Worm (Caenorhabditis elegans) whole organism, L4 larva: ENCODE data around the gene spe-45.

Experiments
- F49E8.2 ChIP-seq: sonication (generic microtip); optimal IDR thresholded peaks from 2 replicates; lab custom pipeline; 2016; ENCODE audit warnings: missing compliant biosample characterization, mild to moderate bottlenecking, missing genetic modification characterization, borderline replicate concordance
- R02D3.7 ChIP-seq: fragments of 150-350 bp; sonication (generic microtip); optimal IDR thresholded peaks from 3 replicates; lab custom pipeline; 2014; ENCODE audit warnings: missing biosample characterization, missing genetic modification characterization
- T26A8.4 ChIP-seq: fragments of 200-800 bp; sonication (Bioruptor generic); IDR thresholded peaks from 2 replicates; pipeline ENCODE4 v1.3.6; 2022; ENCODE audit warnings: missing genetic modification characterization, missing compliant biosample characterization
- Y48G9A.11 ChIP-seq: fragments of 200-800 bp; sonication (Bioruptor generic); IDR thresholded peaks from 2 replicates; pipeline ENCODE4 v1.3.6; 2022; ENCODE audit warnings: missing genetic modification reagents, missing genetic modification characterization, missing compliant biosample characterization
- ZK337.2 ChIP-seq: fragments of 200-800 bp; sonication (Bioruptor generic); IDR thresholded peaks from 2 replicates; pipeline ENCODE4 v1.3.6; 2022; ENCODE audit warnings: missing genetic modification reagents, missing genetic modification characterization, missing compliant biosample characterization
- ceh-82 ChIP-seq: sonication (generic microtip); optimal IDR thresholded peaks from 2 replicates; lab custom pipeline; 2017; ENCODE audit warnings: missing biosample characterization, missing genetic modification characterization
- ctbp-1 ChIP-seq: fragments of 200-800 bp; sonication (Bioruptor generic); IDR thresholded peaks from 2 replicates; pipeline ENCODE4 v1.3.6; 2022; ENCODE audit warnings: missing genetic modification reagents, missing genetic modification characterization, missing compliant biosample characterization
- daf-16 ChIP-seq, 3 experiments: sonication (generic microtip); optimal IDR thresholded peaks; 2 replicates each; lab custom pipeline; 2016 to 2017; ENCODE audit warnings: missing genetic modification characterization in 3 of 3, missing genetic modification reagents in 3 of 3, mild to moderate bottlenecking in 2 of 3, missing compliant biosample characterization in 2 of 3, missing biosample characterization in 1 of 3, moderate library complexity in 1 of 3
- dve-1 ChIP-seq: sonication (generic microtip); optimal IDR thresholded peaks from 2 replicates; lab custom pipeline; 2017; ENCODE audit warnings: antibody characterized with exemption, mild to moderate bottlenecking, missing genetic modification characterization, missing compliant biosample characterization; ENCODE audit not compliant: insufficient read depth
- fos-1 ChIP-seq: fragments of 150-350 bp; optimal IDR thresholded peaks from 2 replicates; lab custom pipeline; 2014; ENCODE audit warnings: missing biosample characterization, missing genetic modification characterization
- hlh-11 ChIP-seq: fragments of 200-800 bp; sonication (Bioruptor generic); optimal IDR thresholded peaks from 2 replicates; lab custom pipeline; 2018; ENCODE audit warnings: mild to moderate bottlenecking, missing genetic modification characterization, missing compliant biosample characterization
- hlh-30 ChIP-seq: sonication (generic microtip); optimal IDR thresholded peaks from 2 replicates; lab custom pipeline; 2017; ENCODE audit warnings: antibody characterized with exemption, mild to moderate bottlenecking, missing genetic modification characterization, missing compliant biosample characterization; ENCODE audit not compliant: insufficient read depth
- hmg-1.1 ChIP-seq: fragments of 200-800 bp; sonication (Bioruptor generic); IDR thresholded peaks from 2 replicates; pipeline ENCODE4 v1.3.6; 2022; ENCODE audit warnings: missing genetic modification reagents, missing genetic modification characterization, missing compliant biosample characterization
- jun-1 ChIP-seq: fragments of 150-350 bp; optimal IDR thresholded peaks from 2 replicates; lab custom pipeline; 2014; ENCODE audit warnings: missing biosample characterization, missing genetic modification reagents, missing genetic modification characterization
- lin-1 ChIP-seq: fragments of 200-800 bp; sonication (Bioruptor generic); IDR thresholded peaks from 2 replicates; pipeline ENCODE4 v1.3.6; 2022; ENCODE audit warnings: missing genetic modification reagents, missing genetic modification characterization, missing compliant biosample characterization
- lin-13 ChIP-seq: fragments of 150-350 bp; optimal IDR thresholded peaks from 2 replicates; lab custom pipeline; 2014; ENCODE audit warnings: missing biosample characterization, missing genetic modification reagents, missing genetic modification characterization
- lin-15B ChIP-seq: fragments of 150-350 bp; sonication (generic microtip); optimal IDR thresholded peaks from 3 replicates; lab custom pipeline; 2014; ENCODE audit warnings: missing biosample characterization, missing genetic modification characterization
- lin-38 ChIP-seq: fragments of 200-800 bp; sonication (Bioruptor generic); IDR thresholded peaks from 2 replicates; pipeline ENCODE4 v1.3.6; 2022; ENCODE audit warnings: missing genetic modification reagents, missing genetic modification characterization, missing compliant biosample characterization
- lir-3 ChIP-seq: sonication (generic microtip); optimal IDR thresholded peaks from 2 replicates; lab custom pipeline; 2016; ENCODE audit warnings: mild to moderate bottlenecking, missing genetic modification characterization, missing compliant biosample characterization
- mdl-1 ChIP-seq, 2 experiments: fragments of 150-350 bp in 1 of 2; sonication (generic microtip) in 1 of 2; optimal IDR thresholded peaks; 2 replicates each; lab custom pipeline; 2014 to 2017; ENCODE audit warnings: missing biosample characterization in 2 of 2, missing genetic modification characterization in 2 of 2
- mes-2 ChIP-seq: sonication (generic microtip); optimal IDR thresholded peaks from 2 replicates; lab custom pipeline; 2016; ENCODE audit warnings: missing genotype, mild to moderate bottlenecking, missing genetic modification characterization, missing compliant biosample characterization; ENCODE audit not compliant: poor library complexity, severe bottlenecking
- nhr-11 ChIP-seq: fragments of 150-350 bp; optimal IDR thresholded peaks from 2 replicates; lab custom pipeline; 2014; ENCODE audit warnings: missing biosample characterization, missing genetic modification characterization
- nhr-28 ChIP-seq: fragments of 150-350 bp; optimal IDR thresholded peaks from 2 replicates; lab custom pipeline; 2014; ENCODE audit warnings: missing biosample characterization, missing genetic modification characterization
- nhr-76 ChIP-seq: fragments of 150-350 bp; optimal IDR thresholded peaks from 2 replicates; lab custom pipeline; 2014; ENCODE audit warnings: missing biosample characterization, missing genetic modification characterization
- nhr-77 ChIP-seq: fragments of 150-350 bp; optimal IDR thresholded peaks from 2 replicates; lab custom pipeline; 2014; ENCODE audit warnings: missing biosample characterization, missing genetic modification characterization
- php-3 ChIP-seq: fragments of 200-800 bp; sonication (Bioruptor generic); IDR thresholded peaks from 2 replicates; pipeline ENCODE4 v1.3.6; 2022; ENCODE audit warnings: missing genetic modification reagents, missing genetic modification characterization, missing compliant biosample characterization
- pqm-1 ChIP-seq: sonication (generic microtip); optimal IDR thresholded peaks from 2 replicates; lab custom pipeline; 2017; ENCODE audit warnings: missing biosample characterization, missing genetic modification characterization
- sdz-12 ChIP-seq: fragments of 200-800 bp; sonication (Bioruptor generic); optimal IDR thresholded peaks from 2 replicates; lab custom pipeline; 2018; ENCODE audit warnings: mild to moderate bottlenecking, missing genetic modification characterization, missing compliant biosample characterization
- skn-1 ChIP-seq: fragments of 150-350 bp; optimal IDR thresholded peaks from 2 replicates; lab custom pipeline; 2014; ENCODE audit warnings: missing biosample characterization, missing genetic modification characterization
- snpc-1.2 ChIP-seq: fragments of 200-800 bp; sonication (Bioruptor generic); IDR thresholded peaks from 2 replicates; pipeline ENCODE4 v1.3.6; 2022; ENCODE audit warnings: missing genetic modification reagents, missing genetic modification characterization, missing compliant biosample characterization
- spr-3 ChIP-seq: fragments of 200-800 bp; sonication (Bioruptor generic); optimal IDR thresholded peaks from 2 replicates; lab custom pipeline; 2018; ENCODE audit warnings: mild to moderate bottlenecking, missing genetic modification characterization, missing compliant biosample characterization
- tra-1 ChIP-seq: fragments of 200-800 bp; sonication (Bioruptor generic); IDR thresholded peaks from 2 replicates; pipeline ENCODE4 v1.3.6; 2022; ENCODE audit warnings: missing genetic modification reagents, missing genetic modification characterization, missing compliant biosample characterization
- unc-130 ChIP-seq: sonication (generic microtip); optimal IDR thresholded peaks from 2 replicates; lab custom pipeline; 2016; ENCODE audit warnings: missing genetic modification reagents, missing genetic modification characterization, missing compliant biosample characterization
- unc-62 ChIP-seq, 3 experiments: fragments of 150-350 bp in 1 of 3; sonication (generic microtip); optimal IDR thresholded peaks in 2 of 3; peaks in 1 of 3; 1 replicate in 1 of 3; 2 replicates in 2 of 3; lab custom pipeline; 2014 to 2017; ENCODE audit warnings: missing biosample characterization in 3 of 3, missing genetic modification characterization in 3 of 3, missing genetic modification reagents in 3 of 3, missing genotype in 1 of 3
- vab-7 ChIP-seq: fragments of 200-800 bp; sonication (Bioruptor generic); IDR thresholded peaks from 2 replicates; pipeline ENCODE4 v1.3.6; 2022; ENCODE audit warnings: missing genetic modification reagents, missing genetic modification characterization, missing compliant biosample characterization
- zfp-2 ChIP-seq: sonication (generic microtip); optimal IDR thresholded peaks from 2 replicates; lab custom pipeline; 2016; ENCODE audit warnings: mild to moderate bottlenecking, missing genetic modification characterization, missing compliant biosample characterization
- zfp-3 ChIP-seq: fragments of 200-800 bp; sonication (Bioruptor generic); conservative IDR thresholded peaks from 2 replicates; pipeline ENCODE4 v1.3.6; 2022; ENCODE audit warnings: missing genetic modification reagents, missing genetic modification characterization, missing compliant biosample characterization
- zip-2 ChIP-seq: fragments of 150-350 bp; optimal IDR thresholded peaks from 2 replicates; lab custom pipeline; 2014; ENCODE audit warnings: missing biosample characterization, missing genetic modification characterization
- ztf-11 ChIP-seq: fragments of 150-350 bp; optimal IDR thresholded peaks from 2 replicates; lab custom pipeline; 2014; ENCODE audit warnings: missing biosample characterization, missing genetic modification characterization

The spe-45 gene

ce11 chrIV:12389951-12390350 lies at the start of gene spe-45:
Gene spe-45 (minus strand): TSS chrIV:12390095.
- peak; percentile 74 for TF ChIP-seq F49E8.2 (tag; lab: Kevin White, UChicago)
- 0 out of 2 replicates have a peak, but pooled peaks have one; percentile 9 for TF ChIP-seq ctbp-1 (GFP tag; lab: Robert Waterston, UW)
- TF ChIP-seq fos-1: no peak
- 0 out of 2 replicates have a peak, but pooled peaks have one; percentile 20 for TF ChIP-seq tra-1 (GFP tag; lab: Robert Waterston, UW)
- TF ChIP-seq mes-2 (tag; lab: Kevin White, UChicago): no peak
- no peak for TF ChIP-seq dve-1 (tag; lab: Kevin White, UChicago)
- TF ChIP-seq nhr-76 (tag; lab: Kevin White, UChicago): no peak
- no peak for TF ChIP-seq zfp-3 (GFP tag; lab: Robert Waterston, UW)
- no peak for TF ChIP-seq lin-13
- no peak for TF ChIP-seq spr-3 (GFP tag; lab: Kevin White, UChicago)
- peak in 1 of 2 experiments; percentile 23 for TF ChIP-seq unc-62 (GFP tag; optimal IDR thresholded peaks at IDR 0.05 in 1 of 2; lab: Kevin White, UChicago)
- TF ChIP-seq unc-62 (tag; optimal IDR thresholded peaks at IDR 0.05; lab: Kevin White, UChicago): no peak
- TF ChIP-seq snpc-1.2 (GFP tag; lab: Robert Waterston, UW): peak; percentile 76; the same call in 1 of the 2 replicates
- TF ChIP-seq unc-130 (GFP tag; lab: Kevin White, UChicago): no peak
- peak; percentile 46; the same call in 1 of the 2 replicates for TF ChIP-seq lin-38 (GFP tag; lab: Robert Waterston, UW)
- TF ChIP-seq, all 104 proteins: peak for 6

- TF ChIP-seq nhr-11 (tag; lab: Kevin White, UChicago): no peak
- no peak for TF ChIP-seq zfp-2 (tag; lab: Kevin White, UChicago)
- no peak for TF ChIP-seq ZK337.2 (GFP tag; lab: Robert Waterston, UW)
- no peak for TF ChIP-seq Y48G9A.11 (GFP tag; lab: Robert Waterston, UW)
- TF ChIP-seq skn-1 (tag; lab: Kevin White, UChicago): no peak
- no peak for TF ChIP-seq lir-3 (tag; lab: Kevin White, UChicago)
- no peak for TF ChIP-seq mdl-1 (tag; optimal IDR thresholded peaks at IDR 0.05; lab: Kevin White, UChicago)
- no peak for TF ChIP-seq lin-1 (GFP tag; lab: Robert Waterston, UW)
- TF ChIP-seq zip-2 (tag; lab: Kevin White, UChicago): no peak
- no peak for TF ChIP-seq sdz-12 (GFP tag; lab: Kevin White, UChicago)
- TF ChIP-seq hlh-30 (tag; lab: Kevin White, UChicago): no peak
- TF ChIP-seq ztf-11: no peak
- TF ChIP-seq vab-7 (GFP tag; lab: Robert Waterston, UW): no peak
Measured at ce11 chrIV:12438359-12438758, 48.5 kb upstream of the spe-45 start, which contains the start of gene clec-185. Gene clec-185 (plus strand): TSS chrIV:12438659.

- TF ChIP-seq php-3 (GFP tag; lab: Robert Waterston, UW) (0 out of 2 replicates have a peak, but pooled peaks have one; percentile 27), unc-130 (GFP tag; lab: Kevin White, UChicago) (no peak), nhr-77 (tag; lab: Kevin White, UChicago) (peak; percentile 19), hlh-11 (tag; lab: Kevin White, UChicago) (peak; percentile 42), ceh-82 (no peak), jun-1 (tag; lab: Kevin White, UChicago) (no peak), R02D3.7 (tag; lab: Kevin White, UChicago) (no peak), daf-16 (GFP tag; optimal IDR thresholded peaks at IDR 0.05; lab: Kevin White, UChicago) (no peak), daf-16 (tag; optimal IDR thresholded peaks at IDR 0.05; lab: Kevin White, UChicago) (peak; percentile 55), nhr-28 (tag; lab: Kevin White, UChicago) (peak; percentile 81), lin-1 (GFP tag; lab: Robert Waterston, UW) (0 out of 2 replicates have a peak, but pooled peaks have one; percentile 19), T26A8.4 (GFP tag; lab: Robert Waterston, UW) (no peak), pqm-1 (peak; percentile 93), lin-15B (no peak), lin-38 (GFP tag; lab: Robert Waterston, UW) (no peak), hmg-1.1 (GFP tag; lab: Robert Waterston, UW) (no peak)
Measured at ce11 chrIV:12435442-12435841, 45.5 kb upstream of the spe-45 start, which contains the start of gene irg-4. Gene irg-4 (plus strand): TSS chrIV:12435833.
